Fruit fly (Drosophila melanogaster) whole organism: ENCODE results near the gene ThrRS.

Experiments
- CG8478 ChIP-seq: fragments of >200 bp; optimal IDR thresholded peaks from 2 replicates; lab custom pipeline; 2018; ENCODE audit warnings: inconsistent platforms
- Dll ChIP-seq: fragments of >200 bp; optimal IDR thresholded peaks from 2 replicates; lab custom pipeline; 2017
- EcR ChIP-seq, 2 experiments: fragments of >200 bp; optimal IDR thresholded peaks; 2 replicates each; lab custom pipeline; 2017; ENCODE audit warnings: missing biosample characterization in 2 of 2, missing genetic modification characterization in 2 of 2, missing genetic modification reagents in 2 of 2
- pan ChIP-seq: fragments of >200 bp; optimal IDR thresholded peaks from 2 replicates; lab custom pipeline; 2017
- usp ChIP-seq: fragments of >200 bp; optimal IDR thresholded peaks from 2 replicates; lab custom pipeline; 2017; ENCODE audit warnings: missing biosample characterization, missing genetic modification characterization, mixed read lengths

dm6 chr2L:12078695-12079094, 24.9 kb upstream of the ThrRS start:
- TF ChIP-seq CG8478 (lab: Kevin White, UChicago), result no peak
- no peak for TF ChIP-seq usp (GFP tag; lab: Kevin White, UChicago)
- TF ChIP-seq pan (lab: Kevin White, UChicago), result no peak
- TF ChIP-seq Dll, result no peak
- no peak for TF ChIP-seq EcR (GFP tag; optimal IDR thresholded peaks at IDR 0.05; lab: Kevin White, UChicago)
